Worm (Caenorhabditis elegans) whole organism, L2 larva: ENCODE measurements around the gene F17E9.15.

ENCODE experiments used
- C34F6.9 ChIP-seq: fragments of 150-350 bp; optimal IDR thresholded peaks from 2 replicates; lab custom pipeline; 2014; ENCODE audit warnings: missing biosample characterization, missing genetic modification characterization
- F13H6.1 ChIP-seq: sonication (generic microtip); optimal IDR thresholded peaks from 2 replicates; lab custom pipeline; 2016; ENCODE audit warnings: missing genetic modification characterization, missing compliant biosample characterization
- Y55F3AM.14 ChIP-seq: fragments of 200-800 bp; sonication (Bioruptor generic); optimal IDR thresholded peaks from 2 replicates; lab custom pipeline; 2018; ENCODE audit warnings: mild to moderate bottlenecking, missing genetic modification characterization, missing compliant biosample characterization
- ZK546.5 ChIP-seq: sonication (generic microtip); optimal IDR thresholded peaks from 2 replicates; lab custom pipeline; 2017; ENCODE audit warnings: missing biosample characterization, missing genetic modification characterization
- ama-1 ChIP-seq: fragments of 150-350 bp; optimal IDR thresholded peaks from 2 replicates; lab custom pipeline; 2018; ENCODE audit warnings: inconsistent platforms
- blmp-1 ChIP-seq: sonication (generic microtip); optimal IDR thresholded peaks from 2 replicates; lab custom pipeline; 2017; ENCODE audit warnings: missing genetic modification characterization, mild to moderate bottlenecking, missing compliant biosample characterization, antibody characterized with exemption, moderate library complexity; ENCODE audit not compliant: insufficient read depth
- crh-2 ChIP-seq: sonication (generic microtip); optimal IDR thresholded peaks from 2 replicates; lab custom pipeline; 2017; ENCODE audit warnings: missing biosample characterization, missing genetic modification characterization
- dmd-4 ChIP-seq: sonication (generic microtip); optimal IDR thresholded peaks from 2 replicates; lab custom pipeline; 2017; ENCODE audit warnings: missing biosample characterization, missing genetic modification characterization
- egl-27 ChIP-seq: sonication (generic microtip); optimal IDR thresholded peaks from 3 replicates; lab custom pipeline; 2017; ENCODE audit warnings: missing biosample characterization, missing genetic modification reagents, missing genetic modification characterization
- elt-3 ChIP-seq: sonication (generic microtip); optimal IDR thresholded peaks from 2 replicates; lab custom pipeline; 2017; ENCODE audit warnings: missing biosample characterization, missing genetic modification characterization
- fos-1 ChIP-seq: fragments of 150-350 bp; optimal IDR thresholded peaks from 2 replicates; lab custom pipeline; 2014; ENCODE audit warnings: missing biosample characterization, missing genetic modification characterization
- lin-11 ChIP-seq: fragments of 150-350 bp; sonication (generic microtip); optimal IDR thresholded peaks from 2 replicates; lab custom pipeline; 2014; ENCODE audit warnings: missing biosample characterization, missing genetic modification characterization, inconsistent platforms, mixed read lengths
- lin-39 ChIP-seq: fragments of 150-350 bp; optimal IDR thresholded peaks from 2 replicates; lab custom pipeline; 2014; ENCODE audit warnings: missing biosample characterization, missing genetic modification reagents, missing genetic modification characterization
- lsy-2 ChIP-seq, 2 experiments: fragments of 150-350 bp in 1 of 2; sonication (generic microtip) in 1 of 2; optimal IDR thresholded peaks; 2 replicates each; lab custom pipeline; 2014 to 2017; ENCODE audit warnings: missing biosample characterization in 2 of 2, missing genetic modification characterization in 2 of 2
- mbf-1 ChIP-seq: sonication (generic microtip); optimal IDR thresholded peaks from 2 replicates; lab custom pipeline; 2017; ENCODE audit warnings: missing biosample characterization, missing genetic modification characterization
- mdl-1 ChIP-seq, 2 experiments: fragments of 150-350 bp in 1 of 2; sonication (generic microtip) in 1 of 2; optimal IDR thresholded peaks; 2 replicates each; lab custom pipeline; 2017; ENCODE audit warnings: missing biosample characterization in 2 of 2, missing genetic modification characterization in 2 of 2
- nhr-10 ChIP-seq: sonication (generic microtip); optimal IDR thresholded peaks from 2 replicates; lab custom pipeline; 2017; ENCODE audit warnings: missing biosample characterization, missing genetic modification characterization
- nhr-11 ChIP-seq: fragments of 150-350 bp; optimal IDR thresholded peaks from 2 replicates; lab custom pipeline; 2014; ENCODE audit warnings: missing biosample characterization, missing genetic modification characterization
- nhr-12 ChIP-seq: fragments of 150-350 bp; optimal IDR thresholded peaks from 2 replicates; lab custom pipeline; 2014; ENCODE audit warnings: missing biosample characterization, missing genetic modification characterization
- nhr-129 ChIP-seq: fragments of 150-350 bp; optimal IDR thresholded peaks from 2 replicates; lab custom pipeline; 2014; ENCODE audit warnings: missing biosample characterization, missing genetic modification characterization
- nhr-23 ChIP-seq: fragments of 150-350 bp; optimal IDR thresholded peaks from 2 replicates; lab custom pipeline; 2014; ENCODE audit warnings: missing biosample characterization, missing genetic modification reagents, missing genetic modification characterization
- nhr-237 ChIP-seq: fragments of 150-350 bp; optimal IDR thresholded peaks from 2 replicates; lab custom pipeline; 2014; ENCODE audit warnings: missing biosample characterization, missing genetic modification characterization
- nhr-25 ChIP-seq: fragments of 150-350 bp; sonication (generic microtip); optimal IDR thresholded peaks from 3 replicates; lab custom pipeline; 2014; ENCODE audit warnings: missing biosample characterization, missing genetic modification characterization
- nhr-6 ChIP-seq: fragments of 150-350 bp; optimal IDR thresholded peaks from 2 replicates; lab custom pipeline; 2014; ENCODE audit warnings: missing biosample characterization, missing genetic modification characterization
- peb-1 ChIP-seq: fragments of 150-350 bp; optimal IDR thresholded peaks from 2 replicates; lab custom pipeline; 2014; ENCODE audit warnings: missing biosample characterization, missing genetic modification characterization
- sem-4 ChIP-seq: fragments of 150-350 bp; optimal IDR thresholded peaks from 2 replicates; lab custom pipeline; 2014; ENCODE audit warnings: missing biosample characterization, missing genetic modification reagents, missing genetic modification characterization
- skn-1 ChIP-seq: sonication (generic microtip); optimal IDR thresholded peaks from 2 replicates; lab custom pipeline; 2017; ENCODE audit warnings: missing biosample characterization, missing genetic modification characterization
- sma-9 ChIP-seq, 2 experiments: fragments of 150-350 bp in 1 of 2; sonication (generic microtip) in 1 of 2; optimal IDR thresholded peaks; 2 replicates each; lab custom pipeline; 2014 to 2016; ENCODE audit warnings: missing genetic modification characterization in 2 of 2, mild to moderate bottlenecking in 1 of 2, missing biosample characterization in 1 of 2, missing compliant biosample characterization in 1 of 2, missing genetic modification reagents in 1 of 2, moderate library complexity in 1 of 2
- snpc-4 ChIP-seq: fragments of 150-350 bp; optimal IDR thresholded peaks from 2 replicates; lab custom pipeline; 2014; ENCODE audit warnings: missing biosample characterization, missing genetic modification characterization
- unc-39 ChIP-seq: fragments of 150-350 bp; optimal IDR thresholded peaks from 2 replicates; lab custom pipeline; 2014; ENCODE audit warnings: missing biosample characterization, missing genetic modification characterization
- unc-55 ChIP-seq: fragments of 150-350 bp; sonication (generic microtip); optimal IDR thresholded peaks from 3 replicates; lab custom pipeline; 2014; ENCODE audit warnings: missing biosample characterization, missing genetic modification reagents, missing genetic modification characterization
- unc-62 ChIP-seq: fragments of 150-350 bp; optimal IDR thresholded peaks from 2 replicates; lab custom pipeline; 2014; ENCODE audit warnings: missing biosample characterization, missing genetic modification reagents, missing genetic modification characterization
- zag-1 ChIP-seq: fragments of 150-350 bp; optimal IDR thresholded peaks from 2 replicates; lab custom pipeline; 2014; ENCODE audit warnings: missing biosample characterization, missing genetic modification characterization
- ztf-1 ChIP-seq: fragments of 200-800 bp; sonication (Bioruptor generic); conservative IDR thresholded peaks from 2 replicates; pipeline ENCODE4 v1.3.6; 2022; ENCODE audit warnings: missing genetic modification characterization, missing compliant biosample characterization
- ztf-4 ChIP-seq: fragments of 150-350 bp; optimal IDR thresholded peaks from 2 replicates; lab custom pipeline; 2014; ENCODE audit warnings: missing biosample characterization, missing genetic modification characterization

Gene F17E9.15

DNA sequence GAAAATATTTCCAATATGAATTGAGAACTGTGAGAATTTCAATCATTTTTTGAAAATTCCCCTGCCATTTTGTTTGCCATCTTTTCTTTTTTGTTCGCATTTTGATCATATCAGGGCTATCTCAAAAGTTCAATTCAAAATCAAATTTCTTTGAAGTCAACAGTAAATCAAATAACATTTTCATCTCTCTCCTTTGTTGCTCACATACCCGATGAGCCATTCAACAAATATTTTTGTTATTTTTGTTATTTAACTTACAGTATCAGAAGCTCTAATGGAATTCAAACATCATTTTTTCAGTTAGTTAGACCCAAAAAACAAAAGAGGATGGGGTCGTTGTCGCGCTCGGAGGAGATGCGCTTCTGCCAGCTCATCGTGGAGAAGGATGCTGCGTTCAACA, 43.5 kb upstream of the F17E9.15 start, which contains the start of gene vha-5:
TSS of gene vha-5 (plus strand) at position 301 of the 400 bp plus-strand sequence.
- TF ChIP-seq sma-9 (GFP tag; optimal IDR thresholded peaks at IDR 0.05; lab: Kevin White, UChicago) (no peak), sma-9 (tag; optimal IDR thresholded peaks at IDR 0.05; lab: Kevin White, UChicago) (no peak)

DNA sequence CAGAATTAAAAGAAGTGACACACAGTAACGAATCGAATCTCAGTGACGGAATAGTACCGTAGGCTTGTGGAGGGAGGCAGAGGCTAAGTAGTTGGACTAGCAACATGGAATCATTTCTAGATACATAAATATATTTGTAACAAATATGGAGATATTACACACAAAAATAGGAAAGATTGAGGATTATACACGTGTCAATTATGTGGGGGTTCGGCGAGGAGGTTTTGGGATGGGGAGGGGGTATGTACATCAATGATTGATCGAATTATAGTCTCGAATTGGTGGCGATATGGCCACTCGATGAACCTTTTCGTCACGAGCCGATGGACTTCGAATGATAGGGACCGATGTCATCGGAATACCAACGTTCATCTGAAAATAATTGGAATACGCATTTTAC, 39.8 kb upstream of the F17E9.15 start:
- TF ChIP-seq unc-55 (GFP tag; lab: Kevin White, UChicago) (no peak), nhr-25 (tag; lab: Kevin White, UChicago) (peak; percentile 27)
- TF ChIP-seq, all 48 proteins: peak for 1

DNA sequence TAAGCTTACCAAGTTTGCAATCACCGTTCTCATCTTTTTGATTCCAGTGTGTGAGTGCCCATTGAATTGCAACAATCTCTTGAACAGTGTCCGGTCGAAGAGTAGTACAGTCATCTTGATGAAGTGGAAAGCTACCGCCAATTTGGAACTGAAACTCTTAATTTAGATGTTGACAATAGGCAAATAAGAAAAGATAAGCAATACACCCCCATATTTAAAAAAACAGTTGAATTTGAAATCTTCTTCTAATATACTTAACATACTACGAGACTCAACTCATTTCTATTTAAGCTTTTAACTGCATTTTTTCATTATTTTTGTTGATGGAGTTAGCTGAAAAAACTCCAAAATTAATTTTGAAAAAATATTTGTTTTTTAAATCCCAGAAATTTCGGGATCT, 35.1 kb upstream of the F17E9.15 start:
- no peak for TF ChIP-seq nhr-12 (tag; lab: Kevin White, UChicago)
- TF ChIP-seq ZK546.5 (tag; lab: Kevin White, UChicago), result no peak
- TF ChIP-seq nhr-129, result no peak
- no peak for TF ChIP-seq sem-4 (tag; lab: Kevin White, UChicago)
- TF ChIP-seq dmd-4, result no peak
- TF ChIP-seq ama-1 (lab: Kevin White, UChicago), result no peak
- TF ChIP-seq nhr-11, result no peak
- no peak for TF ChIP-seq peb-1 (tag; lab: Kevin White, UChicago)

DNA sequence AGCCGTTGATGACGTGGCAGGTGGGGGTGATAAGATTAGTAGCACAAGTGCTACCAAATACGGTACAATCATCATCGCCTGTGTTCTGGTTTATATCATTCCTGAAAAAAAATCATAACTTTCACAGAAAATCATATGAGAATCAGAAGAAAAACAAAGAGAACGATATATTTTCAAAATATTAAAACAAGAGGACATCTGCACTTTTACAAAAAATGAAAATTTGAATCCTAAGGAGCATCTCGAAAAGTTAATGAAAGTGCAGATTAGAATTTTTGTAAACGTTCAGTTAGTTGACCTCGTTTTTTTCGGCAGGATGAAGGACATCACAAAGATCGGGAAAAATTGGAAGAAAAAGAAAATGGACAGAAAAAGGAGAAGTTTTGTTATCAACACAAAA, 34.4 kb upstream of the F17E9.15 start, which contains the start of gene F35H10.10:
TSS of gene F35H10.10 (minus strand) at position 101 of the 400 bp plus-strand sequence.
- TF ChIP-seq lin-39 (no peak), ztf-4 (tag; lab: Kevin White, UChicago) (no peak), F13H6.1 (no peak), Y55F3AM.14 (GFP tag; lab: Kevin White, UChicago) (no peak), nhr-237 (tag; lab: Kevin White, UChicago) (no peak), C34F6.9 (no peak), mbf-1 (tag; lab: Kevin White, UChicago) (no peak), egl-27 (tag; lab: Kevin White, UChicago) (no peak), skn-1 (tag; lab: Kevin White, UChicago) (no peak), nhr-6 (tag; lab: Kevin White, UChicago) (no peak)

DNA sequence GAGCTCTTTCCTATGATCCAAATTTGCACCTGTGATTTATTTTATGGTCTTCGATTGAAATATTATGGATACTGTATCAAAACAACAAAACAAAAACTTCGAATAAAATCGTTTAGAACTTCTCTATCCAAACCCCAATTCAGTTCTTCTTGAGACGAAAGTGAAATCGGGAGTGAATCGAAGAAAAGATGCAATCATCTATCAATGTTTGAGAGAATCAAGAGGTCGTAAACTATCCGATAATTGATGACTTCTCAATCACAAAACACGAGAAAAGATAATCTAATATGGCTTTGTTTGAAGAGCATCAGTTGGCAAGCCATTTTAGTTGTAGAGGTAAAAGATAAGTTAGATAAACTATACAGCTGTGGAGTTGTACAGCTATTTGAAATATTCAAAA, 29.4 kb upstream of the F17E9.15 start:
- TF ChIP-seq nhr-10 (no peak), blmp-1 (tag; lab: Kevin White, UChicago) (peak; percentile 86), F13H6.1 (no peak), lin-11 (tag; lab: Kevin White, UChicago) (no peak), snpc-4 (tag; lab: Kevin White, UChicago) (no peak), elt-3 (no peak), C34F6.9 (no peak), nhr-6 (tag; lab: Kevin White, UChicago) (no peak), mbf-1 (tag; lab: Kevin White, UChicago) (no peak), sma-9 (GFP tag; optimal IDR thresholded peaks at IDR 0.05; lab: Kevin White, UChicago) (peak; percentile 31), sma-9 (tag; optimal IDR thresholded peaks at IDR 0.05; lab: Kevin White, UChicago) (no peak), zag-1 (tag; lab: Kevin White, UChicago) (no peak), crh-2 (tag; lab: Kevin White, UChicago) (no peak), nhr-25 (tag; lab: Kevin White, UChicago) (peak; percentile 49), lsy-2 (tag; optimal IDR thresholded peaks at IDR 0.05; lab: Kevin White, UChicago) (no peak), peb-1 (tag; lab: Kevin White, UChicago) (no peak), nhr-11 (no peak), unc-39 (tag; lab: Kevin White, UChicago) (no peak), lin-39 (no peak), unc-62 (no peak)

DNA sequence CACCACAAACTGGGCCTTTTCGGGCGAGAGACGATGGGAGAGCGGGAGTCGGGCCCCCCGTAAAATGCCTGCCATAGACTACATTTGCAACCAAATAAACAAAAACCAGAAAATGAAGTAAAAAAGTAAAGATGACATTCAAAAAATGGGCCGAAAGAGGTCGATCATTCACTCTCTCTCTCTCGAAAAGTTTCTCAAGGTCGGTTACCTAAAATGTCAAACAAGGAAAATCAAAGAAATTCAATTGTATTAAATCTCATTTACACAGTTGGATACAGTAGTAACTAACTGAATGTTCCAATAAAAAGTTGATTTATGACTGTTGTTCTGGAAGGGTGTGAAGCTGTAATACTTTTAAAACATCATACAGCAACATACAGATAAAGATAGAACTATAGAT, 28.4 kb upstream of the F17E9.15 start:
- TF ChIP-seq ztf-1 (GFP tag; lab: Robert Waterston, UW) (no peak), nhr-23 (tag; lab: Kevin White, UChicago) (no peak), ama-1 (lab: Kevin White, UChicago) (no peak), unc-62 (no peak), F13H6.1 (no peak), elt-3 (no peak), ztf-4 (tag; lab: Kevin White, UChicago) (no peak), fos-1 (tag; lab: Kevin White, UChicago) (no peak), zag-1 (tag; lab: Kevin White, UChicago) (no peak), blmp-1 (tag; lab: Kevin White, UChicago) (peak; percentile 40), peb-1 (tag; lab: Kevin White, UChicago) (no peak), ZK546.5 (tag; lab: Kevin White, UChicago) (no peak), nhr-25 (tag; lab: Kevin White, UChicago) (peak; percentile 9), nhr-237 (tag; lab: Kevin White, UChicago) (no peak), unc-55 (GFP tag; lab: Kevin White, UChicago) (no peak), mdl-1 (tag; optimal IDR thresholded peaks at IDR 0.05; lab: Kevin White, UChicago) (no peak)
